Fruit fly (Drosophila melanogaster) Kc167 (cell line): Measurements from ENCODE around the gene Grx1.

Source experiments
- Myc ChIP-seq: fragments of >200 bp; optimal IDR thresholded peaks from 2 replicates; lab custom pipeline; 2017; ENCODE audit warnings: missing external identifiers
- Sin3A ChIP-seq: fragments of >200 bp; optimal IDR thresholded peaks from 2 replicates; lab custom pipeline; 2018; ENCODE audit warnings: missing external identifiers
- h ChIP-seq: fragments of >200 bp; optimal IDR thresholded peaks from 3 replicates; lab custom pipeline; 2018; ENCODE audit warnings: missing external identifiers
- insv ChIP-seq: fragments of >200 bp; optimal IDR thresholded peaks from 3 replicates; lab custom pipeline; 2018; ENCODE audit warnings: missing external identifiers
- psq ChIP-seq: fragments of >200 bp; optimal IDR thresholded peaks from 2 replicates; lab custom pipeline; 2017; ENCODE audit warnings: missing external identifiers

- TF ChIP-seq h (lab: Kevin White, UChicago) (no peak), psq (lab: Kevin White, UChicago) (no peak), insv (no peak), Sin3A (lab: Kevin White, UChicago) (no peak), Myc (lab: Kevin White, UChicago) (no peak)
These were observed 32.4 kb downstream of the Grx1 start, which contains the start of the genes arx and CG6843 for dm6 chr3L:18901411-18901810.
